Worm (Caenorhabditis elegans) whole organism, midembryonic: ENCODE data around the gene ric-8.

ENCODE experiments used
- cog-1 ChIP-seq: sonication (generic microtip); optimal IDR thresholded peaks from 2 replicates; lab custom pipeline; 2016; ENCODE audit warnings: missing genetic modification characterization, missing compliant biosample characterization
- tab-1 ChIP-seq: fragments of 200-800 bp; sonication (Bioruptor generic); IDR thresholded peaks from 2 replicates; pipeline ENCODE4 v1.3.6; 2022; ENCODE audit warnings: missing genetic modification characterization, missing compliant biosample characterization

- TF ChIP-seq tab-1 (GFP tag; lab: Robert Waterston, UW) (no peak), cog-1 (tag; lab: Kevin White, UChicago) (no peak)
These were observed 21.5 kb downstream of the ric-8 start, which contains the start of gene Y69A2AR.31 for ce11 chrIV:2663953-2664900.
